Fruit fly (Drosophila melanogaster) whole organism, embryonic: ENCODE results near the gene snu.

ENCODE experiments used
- Ada2b ChIP-seq: fragments of 200-800 bp; sonication (Bioruptor generic); IDR thresholded peaks from 2 replicates; pipeline ENCODE4 v1.3.6; 2022; ENCODE audit warnings: missing biosample characterization, missing genetic modification characterization
- Atf3 ChIP-seq: fragments of 200-800 bp; sonication (Bioruptor generic); optimal IDR thresholded peaks from 3 replicates; lab custom pipeline; 2016; ENCODE audit warnings: missing biosample characterization, missing genetic modification characterization
- Bteb2 ChIP-seq: fragments of 200-800 bp; sonication (Bioruptor generic); optimal IDR thresholded peaks from 2 replicates; lab custom pipeline; 2016; ENCODE audit warnings: missing biosample characterization, missing genetic modification characterization
- CG10543 ChIP-seq: fragments of 200-800 bp; sonication (Bioruptor generic); optimal IDR thresholded peaks from 3 replicates; lab custom pipeline; 2017; ENCODE audit warnings: missing biosample characterization, mild to moderate bottlenecking, missing genetic modification characterization, moderate library complexity
- CG10979 ChIP-seq: fragments of 200-800 bp; sonication (Bioruptor generic); optimal IDR thresholded peaks from 2 replicates; lab custom pipeline; 2018; ENCODE audit warnings: missing biosample characterization, mild to moderate bottlenecking, missing genetic modification characterization, moderate library complexity
- CG11695 ChIP-seq: fragments of 200-800 bp; sonication (Bioruptor generic); IDR thresholded peaks from 3 replicates; pipeline ENCODE4 v1.3.6; 2022; ENCODE audit warnings: missing biosample characterization, missing genetic modification characterization
- CG12769 ChIP-seq: fragments of 200-800 bp; sonication (Bioruptor generic); optimal IDR thresholded peaks from 2 replicates; lab custom pipeline; 2019; ENCODE audit warnings: missing biosample characterization, mild to moderate bottlenecking, missing genetic modification characterization, moderate library complexity
- CG13894 ChIP-seq: fragments of 200-800 bp; sonication (Bioruptor generic); optimal IDR thresholded peaks from 3 replicates; lab custom pipeline; 2018; ENCODE audit warnings: missing biosample characterization, mild to moderate bottlenecking, missing genetic modification characterization, moderate library complexity
- CG18599 ChIP-seq: fragments of 200-800 bp; sonication (Bioruptor generic); optimal IDR thresholded peaks from 3 replicates; lab custom pipeline; 2017; ENCODE audit warnings: missing biosample characterization, missing genetic modification characterization, mild to moderate bottlenecking, moderate library complexity, missing genetic modification reagents
- CG6175 ChIP-seq: fragments of 200-800 bp; sonication (Bioruptor generic); IDR thresholded peaks from 3 replicates; pipeline ENCODE4 v1.3.6; 2022; ENCODE audit warnings: missing biosample characterization, missing genetic modification characterization
- CG6654 ChIP-seq: fragments of 200-800 bp; sonication (Bioruptor generic); optimal IDR thresholded peaks from 2 replicates; lab custom pipeline; 2017; ENCODE audit warnings: missing biosample characterization, mild to moderate bottlenecking, missing genetic modification characterization
- CG6689 ChIP-seq: fragments of 200-800 bp; sonication (Bioruptor generic); IDR thresholded peaks from 2 replicates; pipeline ENCODE4 v1.3.6; 2022; ENCODE audit warnings: missing biosample characterization, missing genetic modification characterization
- CG7357 ChIP-seq: fragments of 200-800 bp; sonication (Bioruptor generic); IDR thresholded peaks from 3 replicates; pipeline ENCODE4 v1.3.6; 2022; ENCODE audit warnings: missing biosample characterization, missing genetic modification characterization
- CG7987 ChIP-seq: fragments of 200-800 bp; sonication (Bioruptor generic); optimal IDR thresholded peaks from 2 replicates; lab custom pipeline; 2018; ENCODE audit warnings: missing biosample characterization, mild to moderate bottlenecking, missing genetic modification characterization, moderate library complexity
- CG8765 ChIP-seq: fragments of 200-800 bp; sonication (Bioruptor generic); IDR thresholded peaks from 2 replicates; pipeline ENCODE4 v1.3.6; 2022; ENCODE audit warnings: missing biosample characterization, missing genetic modification characterization
- CG9876 ChIP-seq: fragments of 200-800 bp; sonication (Bioruptor generic); optimal IDR thresholded peaks from 2 replicates; lab custom pipeline; 2016; ENCODE audit warnings: missing biosample characterization, missing genetic modification characterization
- D ChIP-seq, 2 experiments: fragments of 200-800 bp in 1 of 2; fragments of >200 bp in 1 of 2; sonication (Bioruptor generic) in 1 of 2; optimal IDR thresholded peaks; 2 replicates in 1 of 2; 3 replicates in 1 of 2; lab custom pipeline; 2017; ENCODE audit warnings: mild to moderate bottlenecking in 1 of 2, missing biosample characterization in 1 of 2, missing genetic modification characterization in 1 of 2, missing genetic modification reagents in 1 of 2
- Dad ChIP-seq: fragments of 200-800 bp; sonication (Bioruptor generic); optimal IDR thresholded peaks from 3 replicates; lab custom pipeline; 2016; ENCODE audit warnings: missing biosample characterization, missing genetic modification characterization
- Dip2 ChIP-seq: fragments of 200-800 bp; sonication (Bioruptor generic); IDR thresholded peaks from 2 replicates; pipeline ENCODE4 v1.3.6; 2022; ENCODE audit warnings: missing biosample characterization, missing genetic modification characterization
- Hr3 ChIP-seq: fragments of 200-800 bp; sonication (Bioruptor generic); optimal IDR thresholded peaks from 3 replicates; lab custom pipeline; 2016; ENCODE audit warnings: missing biosample characterization, missing genetic modification characterization
- Lpt ChIP-seq: fragments of >200 bp; optimal IDR thresholded peaks from 2 replicates; lab custom pipeline; 2018; ENCODE audit warnings: missing biosample characterization, missing genetic modification characterization
- Mes4 ChIP-seq: fragments of 200-800 bp; sonication (Bioruptor generic); optimal IDR thresholded peaks from 2 replicates; lab custom pipeline; 2016; ENCODE audit warnings: missing biosample characterization, missing genetic modification characterization
- Scr ChIP-seq: fragments of 200-800 bp; sonication (Bioruptor generic); IDR thresholded peaks from 2 replicates; pipeline ENCODE4 v1.3.6; 2022; ENCODE audit warnings: missing biosample characterization, missing genetic modification characterization; ENCODE audit not compliant: partially characterized antibody
- Sox102F ChIP-seq: fragments of 200-800 bp; sonication (Bioruptor generic); optimal IDR thresholded peaks from 2 replicates; lab custom pipeline; 2018; ENCODE audit warnings: missing biosample characterization, mild to moderate bottlenecking, missing genetic modification characterization, moderate library complexity
- Sry-β ChIP-seq: fragments of 200-800 bp; sonication (Bioruptor generic); optimal IDR thresholded peaks from 2 replicates; lab custom pipeline; 2018; ENCODE audit warnings: missing biosample characterization, mild to moderate bottlenecking, missing genetic modification characterization, moderate library complexity
- Tbp ChIP-seq: fragments of >200 bp; optimal IDR thresholded peaks from 2 replicates; lab custom pipeline; 2018; ENCODE audit warnings: missing biosample characterization, missing genetic modification characterization
- ac ChIP-seq: fragments of 200-800 bp; sonication (Bioruptor generic); optimal IDR thresholded peaks from 3 replicates; lab custom pipeline; 2017; ENCODE audit warnings: missing biosample characterization, mild to moderate bottlenecking, missing genetic modification characterization
- ara ChIP-seq: fragments of 200-800 bp; sonication (Bioruptor generic); IDR thresholded peaks from 2 replicates; pipeline ENCODE4 v1.3.6; 2022; ENCODE audit warnings: missing biosample characterization, missing genetic modification characterization
- cwo ChIP-seq: fragments of 200-800 bp; sonication (Bioruptor generic); optimal IDR thresholded peaks from 3 replicates; lab custom pipeline; 2017; ENCODE audit warnings: missing biosample characterization, missing genetic modification characterization, mild to moderate bottlenecking, moderate library complexity, missing genetic modification reagents
- disco-r ChIP-seq: fragments of 200-800 bp; sonication (Bioruptor generic); optimal IDR thresholded peaks from 2 replicates; lab custom pipeline; 2016; ENCODE audit warnings: missing biosample characterization, missing genetic modification characterization
- dpn ChIP-seq, 2 experiments: fragments of 200-800 bp; sonication (Bioruptor generic); optimal IDR thresholded peaks; 3 replicates each; lab custom pipeline; 2016; ENCODE audit warnings: missing biosample characterization in 2 of 2, missing genetic modification characterization in 2 of 2
- exex ChIP-seq: fragments of 200-800 bp; sonication (Bioruptor generic); optimal IDR thresholded peaks from 4 replicates; lab custom pipeline; 2018; ENCODE audit warnings: missing biosample characterization, mild to moderate bottlenecking, missing genetic modification characterization, moderate library complexity
- fd102C ChIP-seq: fragments of 200-800 bp; sonication (Bioruptor generic); optimal IDR thresholded peaks from 2 replicates; lab custom pipeline; 2018; ENCODE audit warnings: missing biosample characterization, mild to moderate bottlenecking, missing genetic modification characterization, moderate library complexity
- ftz-f1 ChIP-seq: fragments of 200-800 bp; sonication (Bioruptor generic); optimal IDR thresholded peaks from 2 replicates; lab custom pipeline; 2016; ENCODE audit warnings: missing biosample characterization, missing genetic modification characterization
- grau ChIP-seq: fragments of 200-800 bp; optimal IDR thresholded peaks from 3 replicates; lab custom pipeline; 2019; ENCODE audit warnings: missing biosample characterization, mild to moderate bottlenecking, missing genetic modification characterization, moderate library complexity
- kni ChIP-seq: fragments of 200-800 bp; sonication (Bioruptor generic); optimal IDR thresholded peaks from 3 replicates; lab custom pipeline; 2017; ENCODE audit warnings: mild to moderate bottlenecking, missing biosample characterization, missing genetic modification reagents, missing genetic modification characterization
- knrl ChIP-seq: fragments of 200-800 bp; sonication (Bioruptor generic); IDR thresholded peaks from 3 replicates; pipeline ENCODE4 v1.3.6; 2022; ENCODE audit warnings: missing biosample characterization, missing genetic modification characterization; ENCODE audit not compliant: partially characterized antibody
- lmd ChIP-seq: fragments of 200-800 bp; sonication (Bioruptor generic); IDR thresholded peaks from 2 replicates; pipeline ENCODE4 v1.3.6; 2022; ENCODE audit warnings: missing biosample characterization, missing genetic modification characterization
- prd ChIP-seq, 3 experiments: fragments of >200 bp in 2 of 3; fragments of 200-800 bp in 1 of 3; sonication (Bioruptor generic) in 1 of 3; optimal IDR thresholded peaks in 2 of 3; IDR thresholded peaks in 1 of 3; 2 replicates in 2 of 3; 3 replicates in 1 of 3; pipeline versions ENCODE4 v1.3.6 to Lab custom; 2017 to 2022; ENCODE audit warnings: missing biosample characterization in 1 of 3, missing genetic modification characterization in 1 of 3
- schlank ChIP-seq: fragments of 200-800 bp; sonication (Bioruptor generic); optimal IDR thresholded peaks from 2 replicates; lab custom pipeline; 2018; ENCODE audit warnings: missing biosample characterization, mild to moderate bottlenecking, missing genetic modification characterization
- sd ChIP-seq: fragments of 200-800 bp; sonication (Bioruptor generic); optimal IDR thresholded peaks from 3 replicates; lab custom pipeline; 2018; ENCODE audit warnings: missing biosample characterization, mild to moderate bottlenecking, missing genetic modification characterization, moderate library complexity
- sens-2 ChIP-seq: fragments of 200-800 bp; sonication (Bioruptor generic); IDR thresholded peaks from 2 replicates; pipeline ENCODE4 v1.3.6; 2022; ENCODE audit warnings: missing biosample characterization, missing genetic modification characterization
- seq ChIP-seq: fragments of 200-800 bp; sonication (Bioruptor generic); IDR thresholded peaks from 2 replicates; pipeline ENCODE4 v1.3.6; 2022; ENCODE audit warnings: missing biosample characterization, missing genetic modification characterization
- slp2 ChIP-seq: fragments of 200-800 bp; sonication (Bioruptor generic); optimal IDR thresholded peaks from 2 replicates; lab custom pipeline; 2016; ENCODE audit warnings: missing biosample characterization, missing genetic modification characterization
- so ChIP-seq: fragments of 200-800 bp; sonication (Bioruptor generic); IDR thresholded peaks from 3 replicates; pipeline ENCODE4 v1.3.6; 2022; ENCODE audit warnings: missing biosample characterization, missing genetic modification characterization
- tna ChIP-seq: fragments of 200-800 bp; sonication (Bioruptor generic); IDR thresholded peaks from 2 replicates; pipeline ENCODE4 v1.3.6; 2022; ENCODE audit warnings: missing biosample characterization, missing genetic modification characterization; ENCODE audit not compliant: partially characterized antibody
- toy ChIP-seq: fragments of 200-800 bp; sonication (Bioruptor generic); IDR thresholded peaks from 2 replicates; pipeline ENCODE4 v1.3.6; 2022; ENCODE audit warnings: missing biosample characterization, missing genetic modification characterization
- trh ChIP-seq: fragments of 200-800 bp; sonication (Bioruptor generic); optimal IDR thresholded peaks from 2 replicates; lab custom pipeline; 2016; ENCODE audit warnings: missing biosample characterization, missing genetic modification characterization
- zen2 ChIP-seq: fragments of 200-800 bp; sonication (Bioruptor generic); IDR thresholded peaks from 3 replicates; pipeline ENCODE4 v1.3.6; 2022; ENCODE audit warnings: missing biosample characterization, missing genetic modification characterization; ENCODE audit not compliant: partially characterized antibody

The snu gene

DNA sequence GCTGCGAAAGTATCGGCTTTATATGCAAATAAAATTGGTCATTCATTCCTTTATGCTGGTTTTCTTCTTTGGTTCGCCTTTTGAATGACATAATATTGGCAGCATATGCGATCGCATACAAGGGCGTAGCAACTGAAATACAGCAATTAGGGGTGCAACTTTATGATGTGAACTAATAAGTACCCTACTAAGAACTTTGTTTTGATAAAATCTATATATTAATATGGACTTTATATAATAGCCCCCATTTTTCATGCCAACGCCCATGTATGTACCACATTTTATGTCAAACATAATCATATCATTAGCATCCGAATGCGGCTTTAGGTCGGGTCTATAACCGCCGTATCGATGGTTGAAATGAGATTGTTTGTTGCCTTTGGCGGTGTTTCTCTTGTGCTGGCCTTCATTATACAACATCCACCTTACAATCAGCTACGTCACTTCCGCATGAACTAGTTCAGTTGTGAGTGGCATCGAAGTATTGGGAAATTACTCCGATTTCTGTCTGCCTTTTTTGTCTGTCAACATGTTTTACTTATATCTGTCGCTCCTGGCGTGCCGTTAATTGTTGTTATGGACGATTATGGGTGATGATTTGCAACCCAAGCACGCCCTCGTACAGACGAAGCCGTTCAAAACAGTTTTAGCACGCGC is 2.2 kb downstream of the snu start (continued):
- no peak for TF ChIP-seq Mes4 (GFP tag; lab: Kevin White, UChicago)
- no peak for TF ChIP-seq CG10979
- TF ChIP-seq Sry-β (GFP tag; lab: Kevin White, UChicago), result no peak
- peak in 1 of 2 experiments; percentile 67 for TF ChIP-seq dpn (GFP tag; optimal IDR thresholded peaks at IDR 0.05; lab: Kevin White, UChicago)
- TF ChIP-seq Hr3 (GFP tag; lab: Kevin White, UChicago), result no peak
- TF ChIP-seq sens-2 (GFP tag; lab: Robert Waterston, UW), result no peak
- TF ChIP-seq prd (optimal IDR thresholded peaks at IDR 0.05; lab: Kevin White, UChicago), result no peak
- TF ChIP-seq prd (GFP tag; IDR thresholded peaks at IDR 0.05; lab: Robert Waterston, UW), result peak; percentile 63
- TF ChIP-seq Dad (GFP tag; lab: Kevin White, UChicago), result no peak
- TF ChIP-seq slp2 (GFP tag; lab: Kevin White, UChicago), result no peak
- no peak for TF ChIP-seq CG6654
- TF ChIP-seq trh (GFP tag; lab: Kevin White, UChicago), result no peak
- TF ChIP-seq cwo (GFP tag; lab: Kevin White, UChicago), result peak; percentile 24
- TF ChIP-seq Bteb2 (GFP tag; lab: Kevin White, UChicago), result no peak
- peak; percentile 68 for TF ChIP-seq grau (tag; lab: Kevin White, UChicago)
- TF ChIP-seq ac (GFP tag; lab: Kevin White, UChicago), result no peak
- TF ChIP-seq so (GFP tag; lab: Robert Waterston, UW), result peak; percentile 41; the same call in 1 of the 3 replicates
- no peak for TF ChIP-seq knrl (GFP tag; lab: Robert Waterston, UW)
- no peak for TF ChIP-seq disco-r (GFP tag; lab: Kevin White, UChicago)
- no peak for TF ChIP-seq CG9876
- TF ChIP-seq CG6175 (GFP tag; lab: Robert Waterston, UW), result 0 out of 3 replicates have a peak, but pooled peaks have one; percentile 39
- no peak for TF ChIP-seq zen2 (GFP tag; lab: Robert Waterston, UW)
- no peak for TF ChIP-seq fd102C (GFP tag; lab: Kevin White, UChicago)
- no peak for TF ChIP-seq seq (GFP tag; lab: Robert Waterston, UW)
- no peak for TF ChIP-seq ftz-f1 (GFP tag; lab: Kevin White, UChicago)
- TF ChIP-seq ara (GFP tag; lab: Robert Waterston, UW), result no peak
- TF ChIP-seq kni (GFP tag; lab: Kevin White, UChicago), result no peak
- TF ChIP-seq CG6689 (GFP tag; lab: Robert Waterston, UW), result peak; percentile 55
- no peak for TF ChIP-seq Dip2 (GFP tag; lab: Robert Waterston, UW)
- peak; percentile 64 for TF ChIP-seq Sox102F (GFP tag; lab: Kevin White, UChicago)
- peak; percentile 60; the same call in 2 of the 3 replicates for TF ChIP-seq CG11695 (GFP tag; lab: Robert Waterston, UW)
- no peak for TF ChIP-seq D (optimal IDR thresholded peaks at IDR 0.05; lab: Kevin White, UChicago)
- no peak for TF ChIP-seq D (GFP tag; optimal IDR thresholded peaks at IDR 0.05; lab: Kevin White, UChicago)
- TF ChIP-seq Atf3 (GFP tag; lab: Kevin White, UChicago), result no peak
- TF ChIP-seq CG10543 (GFP tag; lab: Kevin White, UChicago), result no peak
- no peak for TF ChIP-seq CG13894 (tag; lab: Kevin White, UChicago)
- no peak for TF ChIP-seq schlank (tag; lab: Kevin White, UChicago)
- TF ChIP-seq CG18599 (GFP tag; lab: Kevin White, UChicago), result peak; percentile 63
- no peak for TF ChIP-seq CG7357 (GFP tag; lab: Robert Waterston, UW)
- peak; percentile 59 for TF ChIP-seq Ada2b
- TF ChIP-seq CG7987 (GFP tag; lab: Kevin White, UChicago), result no peak
- TF ChIP-seq CG12769 (tag; lab: Kevin White, UChicago), result peak; percentile 77
- TF ChIP-seq toy (GFP tag; lab: Robert Waterston, UW), result no peak
- TF ChIP-seq Tbp, result no peak
- peak; percentile 78 for TF ChIP-seq lmd
- no peak for TF ChIP-seq exex (tag; lab: Kevin White, UChicago)
- TF ChIP-seq sd (tag; lab: Kevin White, UChicago), result peak; percentile 57
- no peak for TF ChIP-seq CG8765 (GFP tag; lab: Robert Waterston, UW)
- no peak for TF ChIP-seq tna (GFP tag; lab: Robert Waterston, UW)
- no peak for TF ChIP-seq Lpt
- TF ChIP-seq Scr, result no peak
